Fruit fly (Drosophila melanogaster): ENCODE data around the gene Trpml.

DNA sequence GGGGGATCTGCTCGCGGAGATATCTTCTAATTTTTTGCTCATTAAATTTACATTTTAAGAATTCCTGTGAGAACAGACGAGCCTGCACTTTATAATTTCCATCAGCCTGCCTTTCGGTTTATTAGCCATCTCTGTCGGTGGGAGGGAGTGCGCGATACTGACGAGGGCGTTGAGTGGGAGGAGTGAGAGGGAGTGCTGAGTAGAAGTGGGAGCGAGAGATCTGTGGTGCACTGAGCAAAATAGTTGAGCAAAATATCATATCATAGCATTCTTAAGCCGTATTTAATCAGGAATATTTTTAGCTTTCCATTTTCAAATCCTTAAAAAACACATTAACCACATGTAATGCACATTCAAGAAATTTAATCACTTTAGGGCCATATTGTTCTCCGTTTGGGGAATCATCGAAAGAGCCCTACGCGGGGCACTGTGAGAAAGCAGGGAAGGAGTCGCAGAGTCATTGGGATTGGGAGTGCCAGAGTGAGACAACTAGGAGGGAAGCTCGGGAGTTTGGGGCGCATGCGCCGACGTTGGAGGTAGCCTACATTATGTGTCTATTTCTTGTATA lies 53.0 kb downstream of the Trpml start:
- TF ChIP-seq CG18011 (GFP tag; optimal IDR thresholded peaks at IDR 0.05) (no peak), CG31388 (GFP tag; optimal IDR thresholded peaks at IDR 0.05) (no peak), klu (GFP tag; IDR thresholded peaks at IDR 0.05) (no peak), CG3726 (GFP tag; IDR thresholded peaks at IDR 0.05) (no peak), Fer3 (tag; optimal IDR thresholded peaks at IDR 0.05) (no peak), CG12659 (GFP tag; optimal IDR thresholded peaks at IDR 0.05) (no peak), CG9215 (GFP tag; IDR thresholded peaks at IDR 0.05) (no peak), unpg (GFP tag; optimal IDR thresholded peaks at IDR 0.05) (no peak), nerfin-2 (GFP tag; IDR thresholded peaks at IDR 0.05; ENCODE audit: partially characterized antibody) (no peak), Sry-β (GFP tag; optimal IDR thresholded peaks at IDR 0.05) (no peak), gro (GFP tag; optimal IDR thresholded peaks at IDR 0.05) (no peak), CG10654 (GFP tag; optimal IDR thresholded peaks at IDR 0.05) (no peak)

Data from whole organism, embryonic.